Worm (Caenorhabditis elegans): Measurements from ENCODE around the gene syx-5.

- TF ChIP-seq fkh-10 (GFP tag; optimal IDR thresholded peaks at IDR 0.05) (no peak), pha-2 (tag; optimal IDR thresholded peaks at IDR 0.05) (no peak), lim-6 (tag; optimal IDR thresholded peaks at IDR 0.05) (no peak), pha-4 (tag; optimal IDR thresholded peaks at IDR 0.05) (no peak), lin-11 (tag; optimal IDR thresholded peaks at IDR 0.05) (no peak), sdc-2 (tag; optimal IDR thresholded peaks at IDR 0.05) (no peak), nhr-11 (tag; optimal IDR thresholded peaks at IDR 0.05) (no peak), ahr-1 (tag; optimal IDR thresholded peaks at IDR 0.05) (no peak), dve-1 (tag; optimal IDR thresholded peaks at IDR 0.05) (no peak), hlh-30 (tag; optimal IDR thresholded peaks at IDR 0.05; ENCODE audit: insufficient read depth) (no peak), unc-86 (tag; optimal IDR thresholded peaks at IDR 0.05) (no peak)
Observed at ce11 chrV:11777846-11778245, 13.1 kb downstream of the syx-5 start.
